Worm (Caenorhabditis elegans): ENCODE data around the gene F45F2.9.

- TF ChIP-seq lin-32 (GFP tag; optimal IDR thresholded peaks at IDR 0.05), result no peak
- no peak for TF ChIP-seq nhr-76 (tag; optimal IDR thresholded peaks at IDR 0.05)
- TF ChIP-seq ces-1 (GFP tag; optimal IDR thresholded peaks at IDR 0.05), result no peak
- TF ChIP-seq nhr-28 (tag; optimal IDR thresholded peaks at IDR 0.05), result no peak
- no peak for TF ChIP-seq tbx-8 (GFP tag; optimal IDR thresholded peaks at IDR 0.05)
- no peak for TF ChIP-seq snpc-4 (tag; optimal IDR thresholded peaks at IDR 0.05)
- TF ChIP-seq mep-1 (tag; optimal IDR thresholded peaks at IDR 0.05), result no peak
- TF ChIP-seq elt-1 (tag; optimal IDR thresholded peaks at IDR 0.05; ENCODE audit: borderline replicate concordance, insufficient read depth), result no peak
- TF ChIP-seq ztf-11 (tag; optimal IDR thresholded peaks at IDR 0.05), result no peak
- TF ChIP-seq nhr-12 (tag; optimal IDR thresholded peaks at IDR 0.05), result no peak
Measured at ce11 chrV:8481274-8481673, 32.0 kb downstream of the F45F2.9 start.
